Fruit fly (Drosophila melanogaster) whole organism, embryonic: Measurements from ENCODE around the gene CG42763.
A peak's percentile ranks its signal among the peaks of the same experiment; 100 is the strongest.

Source experiments
- Asciz ChIP-seq: fragments of 200-800 bp; sonication (Bioruptor generic); optimal IDR thresholded peaks from 2 replicates; lab custom pipeline; 2017; ENCODE audit warnings: missing biosample characterization, mild to moderate bottlenecking, missing genetic modification characterization, missing genetic modification reagents
- Blimp-1 ChIP-seq: fragments of 200-800 bp; sonication (Bioruptor generic); optimal IDR thresholded peaks from 3 replicates; lab custom pipeline; 2018; ENCODE audit warnings: missing biosample characterization, missing genetic modification characterization, mild to moderate bottlenecking, moderate library complexity, missing genetic modification reagents
- Bteb2 ChIP-seq: fragments of 200-800 bp; sonication (Bioruptor generic); optimal IDR thresholded peaks from 2 replicates; lab custom pipeline; 2016; ENCODE audit warnings: missing biosample characterization, missing genetic modification characterization
- CG10274 ChIP-seq: fragments of 200-800 bp; sonication (Bioruptor generic); optimal IDR thresholded peaks from 3 replicates; lab custom pipeline; 2017; ENCODE audit warnings: missing biosample characterization, mild to moderate bottlenecking, missing genetic modification characterization
- CG10462 ChIP-seq: fragments of 200-800 bp; sonication (Bioruptor generic); optimal IDR thresholded peaks from 2 replicates; lab custom pipeline; 2016; ENCODE audit warnings: missing biosample characterization, missing genetic modification characterization
- CG10979 ChIP-seq: fragments of 200-800 bp; sonication (Bioruptor generic); optimal IDR thresholded peaks from 2 replicates; lab custom pipeline; 2018; ENCODE audit warnings: missing biosample characterization, mild to moderate bottlenecking, missing genetic modification characterization, moderate library complexity
- CG11696 ChIP-seq: fragments of 200-800 bp; sonication (Bioruptor generic); IDR thresholded peaks from 2 replicates; pipeline ENCODE4 v1.3.6; 2022; ENCODE audit warnings: missing biosample characterization, missing genetic modification characterization
- CG13287 ChIP-seq: fragments of 200-800 bp; sonication (Bioruptor generic); IDR thresholded peaks from 2 replicates; pipeline ENCODE4 v1.3.6; 2022; ENCODE audit warnings: missing biosample characterization, missing genetic modification characterization; ENCODE audit not compliant: partially characterized antibody
- CG14441 ChIP-seq: fragments of 200-800 bp; sonication (Bioruptor generic); IDR thresholded peaks from 2 replicates; pipeline ENCODE4 v1.3.6; 2022; ENCODE audit warnings: missing biosample characterization, missing genetic modification characterization
- CG17802 ChIP-seq: fragments of 200-800 bp; sonication (Bioruptor generic); optimal IDR thresholded peaks from 2 replicates; lab custom pipeline; 2018; ENCODE audit warnings: missing biosample characterization, mild to moderate bottlenecking, missing genetic modification characterization, moderate library complexity
- CG2199 ChIP-seq: fragments of 200-800 bp; sonication (Bioruptor generic); IDR thresholded peaks from 3 replicates; pipeline ENCODE4 v1.3.6; 2022; ENCODE audit warnings: missing biosample characterization, missing genetic modification characterization
- CG30431 ChIP-seq: fragments of 200-800 bp; sonication (Bioruptor generic); optimal IDR thresholded peaks from 2 replicates; lab custom pipeline; 2017; ENCODE audit warnings: missing biosample characterization, missing genetic modification characterization
- CG31441 ChIP-seq: fragments of 200-800 bp; sonication (Bioruptor generic); IDR thresholded peaks from 2 replicates; pipeline ENCODE4 v1.3.6; 2022; ENCODE audit warnings: missing biosample characterization, missing genetic modification characterization
- CG32767 ChIP-seq: fragments of 200-800 bp; sonication (Bioruptor generic); IDR thresholded peaks from 2 replicates; pipeline ENCODE4 v1.3.6; 2022; ENCODE audit warnings: missing biosample characterization, missing genetic modification characterization
- CG4328 ChIP-seq: fragments of 200-800 bp; sonication (Bioruptor generic); optimal IDR thresholded peaks from 3 replicates; lab custom pipeline; 2017; ENCODE audit warnings: missing biosample characterization, missing genetic modification reagents, missing genetic modification characterization
- CG4707 ChIP-seq: fragments of 200-800 bp; sonication (Bioruptor generic); optimal IDR thresholded peaks from 2 replicates; lab custom pipeline; 2018; ENCODE audit warnings: missing biosample characterization, mild to moderate bottlenecking, missing genetic modification characterization, moderate library complexity
- CG6175 ChIP-seq: fragments of 200-800 bp; sonication (Bioruptor generic); IDR thresholded peaks from 3 replicates; pipeline ENCODE4 v1.3.6; 2022; ENCODE audit warnings: missing biosample characterization, missing genetic modification characterization
- CG6272 ChIP-seq: fragments of 200-800 bp; sonication (Bioruptor generic); IDR thresholded peaks from 2 replicates; pipeline ENCODE4 v1.3.6; 2022; ENCODE audit warnings: missing biosample characterization, missing genetic modification characterization
- CG7928 ChIP-seq: fragments of 200-800 bp; sonication (Bioruptor generic); optimal IDR thresholded peaks from 2 replicates; lab custom pipeline; 2017; ENCODE audit warnings: missing biosample characterization, mild to moderate bottlenecking, missing genetic modification characterization
- CG8924 ChIP-seq: fragments of 200-800 bp; optimal IDR thresholded peaks from 3 replicates; lab custom pipeline; 2019; ENCODE audit warnings: missing biosample characterization, mild to moderate bottlenecking, missing genetic modification characterization, moderate library complexity
- CG8944 ChIP-seq: fragments of 200-800 bp; sonication (Bioruptor generic); optimal IDR thresholded peaks from 3 replicates; lab custom pipeline; 2016; ENCODE audit warnings: missing biosample characterization, missing genetic modification characterization
- Dll ChIP-seq: fragments of 200-800 bp; sonication (Bioruptor generic); IDR thresholded peaks from 4 replicates; pipeline ENCODE4 v1.3.6; 2022; ENCODE audit warnings: missing biosample characterization, missing genetic modification characterization; ENCODE audit not compliant: partially characterized antibody
- Eip74EF ChIP-seq, 2 experiments: fragments of 200-800 bp in 1 of 2; fragments of >200 bp in 1 of 2; sonication (Bioruptor generic) in 1 of 2; optimal IDR thresholded peaks; 2 replicates each; lab custom pipeline; 2017 to 2019; ENCODE audit warnings: missing biosample characterization in 2 of 2, missing genetic modification characterization in 2 of 2, mild to moderate bottlenecking in 1 of 2, moderate library complexity in 1 of 2
- Fer1 ChIP-seq: fragments of 200-800 bp; sonication (Bioruptor generic); optimal IDR thresholded peaks from 2 replicates; lab custom pipeline; 2017; ENCODE audit warnings: missing biosample characterization, mild to moderate bottlenecking, missing genetic modification characterization
- GATAe ChIP-seq: fragments of 200-800 bp; sonication (Bioruptor generic); conservative IDR thresholded peaks from 2 replicates; pipeline ENCODE4 v1.3.6; 2022; ENCODE audit warnings: missing biosample characterization, missing genetic modification characterization
- H15 ChIP-seq: fragments of 200-800 bp; sonication (Bioruptor generic); IDR thresholded peaks from 3 replicates; pipeline ENCODE4 v1.3.6; 2022; ENCODE audit warnings: missing biosample characterization, missing genetic modification characterization
- Hey ChIP-seq: fragments of 200-800 bp; sonication (Bioruptor generic); optimal IDR thresholded peaks from 3 replicates; lab custom pipeline; 2018; ENCODE audit warnings: missing biosample characterization, mild to moderate bottlenecking, missing genetic modification characterization
- Max ChIP-seq: fragments of 200-800 bp; sonication (Bioruptor generic); optimal IDR thresholded peaks from 2 replicates; lab custom pipeline; 2016; ENCODE audit warnings: missing biosample characterization, mild to moderate bottlenecking, missing genetic modification characterization
- Sry-δ ChIP-seq: fragments of 200-800 bp; sonication (Bioruptor generic); optimal IDR thresholded peaks from 2 replicates; lab custom pipeline; 2016; ENCODE audit warnings: missing biosample characterization, missing genetic modification characterization
- ab ChIP-seq: fragments of 200-800 bp; sonication (Bioruptor generic); optimal IDR thresholded peaks from 2 replicates; lab custom pipeline; 2016; ENCODE audit warnings: missing biosample characterization, missing genetic modification characterization
- bowl ChIP-seq: fragments of 200-800 bp; sonication (Bioruptor generic); IDR thresholded peaks from 2 replicates; pipeline ENCODE4 v1.3.6; 2022; ENCODE audit warnings: missing biosample characterization, missing genetic modification characterization
- chif ChIP-seq, 2 experiments: fragments of 200-800 bp; sonication (Bioruptor generic); optimal IDR thresholded peaks; 3 replicates each; lab custom pipeline; 2016; ENCODE audit warnings: missing biosample characterization in 2 of 2, missing genetic modification characterization in 2 of 2
- chinmo ChIP-seq: fragments of 200-800 bp; sonication (Bioruptor generic); IDR thresholded peaks from 4 replicates; pipeline ENCODE4 v1.3.6; 2022; ENCODE audit warnings: missing biosample characterization, missing genetic modification characterization; ENCODE audit not compliant: partially characterized antibody
- ci ChIP-seq: fragments of 200-800 bp; sonication (Bioruptor generic); IDR thresholded peaks from 3 replicates; pipeline ENCODE4 v1.3.6; 2022; ENCODE audit warnings: missing biosample characterization, missing genetic modification characterization
- dmrt99B ChIP-seq: fragments of 200-800 bp; sonication (Bioruptor generic); optimal IDR thresholded peaks from 2 replicates; lab custom pipeline; 2018; ENCODE audit warnings: missing biosample characterization, mild to moderate bottlenecking, missing genetic modification characterization, moderate library complexity
- ems ChIP-seq: fragments of 200-800 bp; sonication (Bioruptor generic); optimal IDR thresholded peaks from 3 replicates; lab custom pipeline; 2016; ENCODE audit warnings: missing biosample characterization, missing genetic modification characterization
- gsb ChIP-seq: fragments of 200-800 bp; sonication (Bioruptor generic); IDR thresholded peaks from 2 replicates; pipeline ENCODE4 v1.3.6; 2022; ENCODE audit warnings: missing biosample characterization, missing genetic modification characterization
- gt ChIP-seq: fragments of 200-800 bp; sonication (Bioruptor generic); IDR thresholded peaks from 2 replicates; pipeline ENCODE4 v1.3.6; 2022; ENCODE audit warnings: missing biosample characterization, missing genetic modification characterization
- insv ChIP-seq, 2 experiments: fragments of 200-800 bp; sonication (Bioruptor generic); optimal IDR thresholded peaks; 3 replicates each; lab custom pipeline; 2016 to 2018; ENCODE audit warnings: missing biosample characterization in 2 of 2, missing genetic modification characterization in 2 of 2
- ken ChIP-seq: fragments of 200-800 bp; sonication (Bioruptor generic); IDR thresholded peaks from 3 replicates; pipeline ENCODE4 v1.3.6; 2022; ENCODE audit warnings: missing biosample characterization, missing genetic modification characterization
- knrl ChIP-seq: fragments of 200-800 bp; sonication (Bioruptor generic); IDR thresholded peaks from 3 replicates; pipeline ENCODE4 v1.3.6; 2022; ENCODE audit warnings: missing biosample characterization, missing genetic modification characterization; ENCODE audit not compliant: partially characterized antibody
- lov ChIP-seq, 2 experiments: fragments of 200-800 bp in 1 of 2; fragments of >200 bp in 1 of 2; sonication (Bioruptor generic) in 1 of 2; IDR thresholded peaks in 1 of 2; optimal IDR thresholded peaks in 1 of 2; 2 replicates in 1 of 2; 3 replicates in 1 of 2; pipeline versions ENCODE4 v1.3.6 to Lab custom; 2017 to 2022; ENCODE audit warnings: missing biosample characterization in 1 of 2, missing genetic modification characterization in 1 of 2
- otp ChIP-seq: fragments of 200-800 bp; sonication (Bioruptor generic); IDR thresholded peaks from 3 replicates; pipeline ENCODE4, ENCODE4 v1.3.6; 2022; ENCODE audit warnings: missing biosample characterization, missing genetic modification characterization
- p53 ChIP-seq: fragments of 200-800 bp; sonication (Bioruptor generic); optimal IDR thresholded peaks from 2 replicates; lab custom pipeline; 2016; ENCODE audit warnings: missing biosample characterization, missing genetic modification characterization
- pzg ChIP-seq: fragments of 200-800 bp; sonication (Bioruptor generic); optimal IDR thresholded peaks from 3 replicates; lab custom pipeline; 2018; ENCODE audit warnings: missing biosample characterization, mild to moderate bottlenecking, missing genetic modification characterization, moderate library complexity
- ranshi ChIP-seq: fragments of 200-800 bp; sonication (Bioruptor generic); IDR thresholded peaks from 2 replicates; pipeline ENCODE4 v1.3.6; 2022; ENCODE audit warnings: missing biosample characterization, missing genetic modification characterization
- sima ChIP-seq: fragments of 200-800 bp; sonication (Bioruptor generic); optimal IDR thresholded peaks from 2 replicates; lab custom pipeline; 2016; ENCODE audit warnings: missing biosample characterization, missing genetic modification characterization
- sob ChIP-seq: fragments of 200-800 bp; sonication (Bioruptor generic); IDR thresholded peaks from 2 replicates; pipeline ENCODE4 v1.3.6; 2022; ENCODE audit warnings: missing biosample characterization, missing genetic modification characterization
- sug ChIP-seq: fragments of 200-800 bp; optimal IDR thresholded peaks from 2 replicates; lab custom pipeline; 2019; ENCODE audit warnings: missing biosample characterization, mild to moderate bottlenecking, missing genetic modification characterization, moderate library complexity
- zfh1 ChIP-seq: fragments of 200-800 bp; sonication (Bioruptor generic); IDR thresholded peaks from 3 replicates; pipeline ENCODE4 v1.3.6; 2022; ENCODE audit warnings: missing biosample characterization, missing genetic modification characterization

The CG42763 gene

DNA sequence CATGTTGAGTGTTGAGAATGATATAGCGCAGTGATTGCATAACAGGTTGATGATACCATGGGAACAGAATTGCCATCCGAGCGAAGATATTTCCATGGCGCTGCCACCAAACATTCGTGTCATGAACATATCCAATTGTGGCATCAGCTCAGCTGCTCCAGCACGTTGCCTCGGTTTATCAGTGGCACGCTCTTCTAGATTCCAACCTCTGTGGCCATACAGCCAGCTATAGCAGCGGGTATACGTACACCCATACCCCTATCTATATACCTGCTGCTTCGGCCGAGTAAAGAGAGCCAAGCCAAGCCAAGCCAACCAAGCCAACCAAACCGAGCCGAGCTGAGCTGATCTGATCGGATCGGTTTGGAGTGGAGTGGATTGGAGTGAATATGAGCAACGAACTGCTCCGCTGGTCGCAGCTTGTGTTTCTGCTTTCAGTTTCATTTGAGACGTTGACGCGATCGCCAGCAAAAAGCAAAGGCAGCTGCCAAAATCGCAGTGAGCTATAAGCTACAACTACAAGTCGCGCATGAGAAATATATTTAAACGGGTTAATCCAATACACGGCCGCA, 3.7 kb upstream of the CG42763 start (continued):
- TF ChIP-seq Sry-δ (GFP tag; lab: Kevin White, UChicago) (no peak), pzg (GFP tag; lab: Kevin White, UChicago) (no peak), sima (GFP tag; lab: Kevin White, UChicago) (no peak), CG10979 (tag; lab: Kevin White, UChicago) (no peak), Hey (no peak), sob (GFP tag; lab: Robert Waterston, UW) (0 out of 2 replicates have a peak, but pooled peaks have one; percentile 9), CG31441 (GFP tag; lab: Robert Waterston, UW) (no peak), Fer1 (GFP tag; lab: Kevin White, UChicago) (peak; percentile 18), CG8924 (tag; lab: Kevin White, UChicago) (peak; percentile 9), CG11696 (GFP tag; lab: Robert Waterston, UW) (no peak), chif (GFP tag; optimal IDR thresholded peaks at IDR 0.05; lab: Kevin White, UChicago) (no peak), Asciz (no peak), H15 (GFP tag; lab: Robert Waterston, UW) (no peak), CG6272 (GFP tag; lab: Robert Waterston, UW) (no peak), chinmo (GFP tag; lab: Robert Waterston, UW) (peak; percentile 84), Blimp-1 (peak; percentile 92), CG6175 (GFP tag; lab: Robert Waterston, UW) (peak; percentile 95), otp (no peak), CG2199 (GFP tag; lab: Robert Waterston, UW) (0 out of 3 replicates have a peak, but pooled peaks have one; percentile 42), Dll (no peak), Bteb2 (no peak), GATAe (GFP tag; lab: Robert Waterston, UW) (no peak), Max (GFP tag; lab: Kevin White, UChicago) (no peak), zfh1 (no peak), sug (tag; lab: Kevin White, UChicago) (peak; percentile 5), bowl (GFP tag; lab: Robert Waterston, UW) (no peak), dmrt99B (tag; lab: Kevin White, UChicago) (no peak), insv (GFP tag; optimal IDR thresholded peaks at IDR 0.05; lab: Kevin White, UChicago) (peak in 1 of 2 experiments; percentile 62), Eip74EF (GFP tag; optimal IDR thresholded peaks at IDR 0.05; lab: Kevin White, UChicago) (peak in 1 of 2 experiments; percentile 12), CG7928 (GFP tag; lab: Kevin White, UChicago) (no peak), ranshi (GFP tag; lab: Robert Waterston, UW) (no peak), CG30431 (GFP tag; lab: Kevin White, UChicago) (no peak), gsb (no peak), CG4707 (GFP tag; lab: Kevin White, UChicago) (no peak), gt (no peak), CG14441 (GFP tag; lab: Robert Waterston, UW) (no peak), CG10462 (GFP tag; lab: Kevin White, UChicago) (no peak), ken (GFP tag; lab: Robert Waterston, UW) (no peak), lov (optimal IDR thresholded peaks at IDR 0.05; lab: Kevin White, UChicago) (no peak), lov (GFP tag; IDR thresholded peaks at IDR 0.05; lab: Robert Waterston, UW) (no peak), p53 (GFP tag; lab: Kevin White, UChicago) (no peak), CG17802 (tag; lab: Kevin White, UChicago) (no peak), CG10274 (GFP tag; lab: Kevin White, UChicago) (no peak), ab (no peak), CG4328 (GFP tag; lab: Kevin White, UChicago) (no peak), knrl (no peak), CG13287 (GFP tag; lab: Robert Waterston, UW) (0 out of 2 replicates have a peak, but pooled peaks have one; percentile 11), CG32767 (GFP tag; lab: Robert Waterston, UW) (no peak), ci (GFP tag; lab: Robert Waterston, UW) (peak; percentile 32; the same call in 1 of the 3 replicates), ems (GFP tag; lab: Kevin White, UChicago) (no peak), CG8944 (GFP tag; lab: Kevin White, UChicago) (no peak)
